Fruit fly (Drosophila melanogaster): ENCODE data around the gene CG6184.
A peak's percentile ranks its signal among the peaks of the same experiment; 100 is the strongest.

The CG6184 gene

dm6 chr3R:19619908-19620307, 37.8 kb downstream of the CG6184 start (continued):
- TF ChIP-seq sqz (GFP tag; optimal IDR thresholded peaks at IDR 0.05) (no peak), ab (GFP tag; optimal IDR thresholded peaks at IDR 0.05) (no peak), Pdp1 (GFP tag; optimal IDR thresholded peaks at IDR 0.05) (no peak), CG10209 (GFP tag; optimal IDR thresholded peaks at IDR 0.05) (no peak), peb (GFP tag; IDR thresholded peaks at IDR 0.05) (no peak), HLHmδ (GFP tag; optimal IDR thresholded peaks at IDR 0.05) (no peak), CG14014 (GFP tag; IDR thresholded peaks at IDR 0.05) (no peak), cwo (GFP tag; optimal IDR thresholded peaks at IDR 0.05) (peak; percentile 88), CG12769 (tag; optimal IDR thresholded peaks at IDR 0.05) (peak; percentile 47), ssp (GFP tag; IDR thresholded peaks at IDR 0.05) (no peak), gfzf (GFP tag; optimal IDR thresholded peaks at IDR 0.05) (no peak), sens-2 (GFP tag; IDR thresholded peaks at IDR 0.05) (no peak), ttk (GFP tag; IDR thresholded peaks at IDR 0.05) (no peak), psq (GFP tag; optimal IDR thresholded peaks at IDR 0.05) (no peak), cad (GFP tag; optimal IDR thresholded peaks at IDR 0.05) (no peak), Taf1 (GFP tag; IDR thresholded peaks at IDR 0.05) (no peak), Oaz (GFP tag; IDR thresholded peaks at IDR 0.05) (no peak), CG4282 (GFP tag; optimal IDR thresholded peaks at IDR 0.05) (no peak), CkIIα-i1 (GFP tag; IDR thresholded peaks at IDR 0.05) (no peak), lmd (GFP tag; IDR thresholded peaks at IDR 0.05) (no peak), vvl (GFP tag; IDR thresholded peaks at IDR 0.05) (0 out of 2 replicates have a peak, but pooled peaks have one; percentile 10), D19A (tag; optimal IDR thresholded peaks at IDR 0.05) (no peak), bowl (GFP tag; IDR thresholded peaks at IDR 0.05) (no peak), CG10543 (GFP tag; optimal IDR thresholded peaks at IDR 0.05) (peak; percentile 16), Med (GFP tag) (peak; percentile 80), HmgZ (tag; optimal IDR thresholded peaks at IDR 0.05) (no peak), da (GFP tag; optimal IDR thresholded peaks at IDR 0.05) (no peak), unpg (GFP tag; optimal IDR thresholded peaks at IDR 0.05) (no peak), sob (GFP tag; IDR thresholded peaks at IDR 0.05) (no peak; the same call in 1 of the 2 replicates), CG18262 (tag; optimal IDR thresholded peaks at IDR 0.05) (no peak), Rfx (GFP tag; IDR thresholded peaks at IDR 0.05) (peak; percentile 23; the same call in 1 of the 2 replicates), hbn (GFP tag; IDR thresholded peaks at IDR 0.05; ENCODE audit: partially characterized antibody) (no peak), tio (GFP tag; optimal IDR thresholded peaks at IDR 0.05) (no peak), rib (GFP tag; IDR thresholded peaks at IDR 0.05) (no peak), tna (GFP tag; IDR thresholded peaks at IDR 0.05; ENCODE audit: partially characterized antibody) (no peak), CG15696 (tag; optimal IDR thresholded peaks at IDR 0.05) (no peak), CG16863 (GFP tag; optimal IDR thresholded peaks at IDR 0.05) (no peak), Abd-B (GFP tag; optimal IDR thresholded peaks at IDR 0.05) (no peak), CG10979 (tag; optimal IDR thresholded peaks at IDR 0.05) (no peak), CG12659 (GFP tag; optimal IDR thresholded peaks at IDR 0.05) (no peak), Xbp1 (GFP tag; optimal IDR thresholded peaks at IDR 0.05) (no peak), fd3F (GFP tag; optimal IDR thresholded peaks at IDR 0.05) (no peak), Doc2 (GFP tag; IDR thresholded peaks at IDR 0.05) (no peak), grn (GFP tag; optimal IDR thresholded peaks at IDR 0.05) (no peak), bab2 (GFP tag; optimal IDR thresholded peaks at IDR 0.05) (no peak), CG11723 (GFP tag; optimal IDR thresholded peaks at IDR 0.05) (no peak), Hmx (GFP tag; optimal IDR thresholded peaks at IDR 0.05) (no peak), dmrt11E (tag; optimal IDR thresholded peaks at IDR 0.05) (no peak), Dbx (GFP tag; IDR thresholded peaks at IDR 0.05) (no peak), CG11093 (GFP tag; IDR thresholded peaks at IDR 0.05) (no peak), hth (optimal IDR thresholded peaks at IDR 0.05) (no peak), kay (GFP tag; optimal IDR thresholded peaks at IDR 0.05) (no peak), ham (GFP tag; IDR thresholded peaks at IDR 0.05) (no peak)
